Fruit fly (Drosophila melanogaster) whole organism, embryonic: ENCODE results near the gene CG8326.

Experiments used
- Blimp-1 ChIP-seq: fragments of 200-800 bp; sonication (Bioruptor generic); optimal IDR thresholded peaks from 3 replicates; lab custom pipeline; 2018; ENCODE audit warnings: missing biosample characterization, missing genetic modification characterization, mild to moderate bottlenecking, moderate library complexity, missing genetic modification reagents
- CG10366 ChIP-seq: fragments of 200-800 bp; sonication (Bioruptor generic); IDR thresholded peaks from 2 replicates; pipeline ENCODE4 v1.3.6; 2022; ENCODE audit warnings: missing biosample characterization, missing genetic modification characterization
- CG10462 ChIP-seq: fragments of 200-800 bp; sonication (Bioruptor generic); optimal IDR thresholded peaks from 2 replicates; lab custom pipeline; 2016; ENCODE audit warnings: missing biosample characterization, missing genetic modification characterization
- CG12104 ChIP-seq: fragments of 200-800 bp; sonication (Bioruptor generic); optimal IDR thresholded peaks from 3 replicates; lab custom pipeline; 2016; ENCODE audit warnings: missing biosample characterization, missing genetic modification characterization
- CG12769 ChIP-seq: fragments of 200-800 bp; sonication (Bioruptor generic); optimal IDR thresholded peaks from 2 replicates; lab custom pipeline; 2019; ENCODE audit warnings: missing biosample characterization, mild to moderate bottlenecking, missing genetic modification characterization, moderate library complexity
- CG12942 ChIP-seq: fragments of 200-800 bp; sonication (Bioruptor generic); optimal IDR thresholded peaks from 3 replicates; lab custom pipeline; 2016; ENCODE audit warnings: missing biosample characterization, missing genetic modification characterization
- CG17385 ChIP-seq: fragments of 200-800 bp; sonication (Bioruptor generic); optimal IDR thresholded peaks from 3 replicates; lab custom pipeline; 2018; ENCODE audit warnings: missing biosample characterization, mild to moderate bottlenecking, missing genetic modification characterization
- CG17912 ChIP-seq: fragments of 200-800 bp; sonication (Bioruptor generic); optimal IDR thresholded peaks from 2 replicates; lab custom pipeline; 2018; ENCODE audit warnings: missing biosample characterization, mild to moderate bottlenecking, missing genetic modification characterization
- CG2120 ChIP-seq: fragments of 200-800 bp; sonication (Bioruptor generic); optimal IDR thresholded peaks from 3 replicates; lab custom pipeline; 2016; ENCODE audit warnings: missing biosample characterization, missing genetic modification characterization
- CG2129 ChIP-seq: fragments of 200-800 bp; sonication (Bioruptor generic); IDR thresholded peaks from 2 replicates; pipeline ENCODE4 v1.3.6; 2022; ENCODE audit warnings: missing biosample characterization, missing genetic modification characterization; ENCODE audit not compliant: partially characterized antibody
- CG2678 ChIP-seq: fragments of 200-800 bp; sonication (Bioruptor generic); optimal IDR thresholded peaks from 3 replicates; lab custom pipeline; 2019; ENCODE audit warnings: missing biosample characterization, mild to moderate bottlenecking, missing genetic modification characterization, moderate library complexity
- CG2712 ChIP-seq: fragments of 200-800 bp; optimal IDR thresholded peaks from 3 replicates; lab custom pipeline; 2019; ENCODE audit warnings: missing biosample characterization, mild to moderate bottlenecking, missing genetic modification characterization, moderate library complexity
- CG30020 ChIP-seq: fragments of 200-800 bp; optimal IDR thresholded peaks from 2 replicates; lab custom pipeline; 2019; ENCODE audit warnings: missing biosample characterization, mild to moderate bottlenecking, missing genetic modification characterization, moderate library complexity
- CG30403 ChIP-seq: fragments of 200-800 bp; sonication (Bioruptor generic); optimal IDR thresholded peaks from 3 replicates; lab custom pipeline; 2016; ENCODE audit warnings: missing biosample characterization, missing genetic modification characterization
- CG32767 ChIP-seq: fragments of 200-800 bp; sonication (Bioruptor generic); IDR thresholded peaks from 2 replicates; pipeline ENCODE4 v1.3.6; 2022; ENCODE audit warnings: missing biosample characterization, missing genetic modification characterization
- CG3407 ChIP-seq: fragments of 200-800 bp; sonication (Bioruptor generic); optimal IDR thresholded peaks from 2 replicates; lab custom pipeline; 2018; ENCODE audit warnings: missing biosample characterization, mild to moderate bottlenecking, missing genetic modification characterization
- CG4424 ChIP-seq: fragments of 200-800 bp; sonication (Bioruptor generic); optimal IDR thresholded peaks from 3 replicates; lab custom pipeline; 2016; ENCODE audit warnings: missing biosample characterization, missing genetic modification characterization
- CG6683 ChIP-seq: fragments of 200-800 bp; sonication (Bioruptor generic); optimal IDR thresholded peaks from 2 replicates; lab custom pipeline; 2017; ENCODE audit warnings: missing biosample characterization, mild to moderate bottlenecking, missing genetic modification characterization, missing genetic modification reagents
- CG7372 ChIP-seq: fragments of 200-800 bp; sonication (Bioruptor generic); IDR thresholded peaks from 2 replicates; pipeline ENCODE4 v1.3.6; 2022; ENCODE audit warnings: missing biosample characterization, missing genetic modification characterization
- CG7745 ChIP-seq: fragments of 200-800 bp; sonication (Bioruptor generic); optimal IDR thresholded peaks from 2 replicates; lab custom pipeline; 2018; ENCODE audit warnings: missing biosample characterization, mild to moderate bottlenecking, missing genetic modification characterization, moderate library complexity
- CG8478 ChIP-seq: fragments of >200 bp; optimal IDR thresholded peaks from 2 replicates; lab custom pipeline; 2018
- CTCF ChIP-seq: fragments of 200-800 bp; sonication (Bioruptor generic); optimal IDR thresholded peaks from 2 replicates; lab custom pipeline; 2017; ENCODE audit warnings: missing biosample characterization, mild to moderate bottlenecking, missing genetic modification characterization, moderate library complexity
- CrebB ChIP-seq: fragments of 200-800 bp; sonication (Bioruptor generic); optimal IDR thresholded peaks from 3 replicates; lab custom pipeline; 2018; ENCODE audit warnings: missing biosample characterization, mild to moderate bottlenecking, missing genetic modification characterization
- Elba2 ChIP-seq: fragments of 200-800 bp; sonication (Bioruptor generic); optimal IDR thresholded peaks from 3 replicates; lab custom pipeline; 2016; ENCODE audit warnings: missing biosample characterization, missing genetic modification characterization
- H15 ChIP-seq: fragments of 200-800 bp; sonication (Bioruptor generic); IDR thresholded peaks from 3 replicates; pipeline ENCODE4 v1.3.6; 2022; ENCODE audit warnings: missing biosample characterization, missing genetic modification characterization
- Med ChIP-seq: fragments of 200-800 bp; sonication (Bioruptor generic); peaks from one replicate; lab custom pipeline; 2016; ENCODE audit warnings: missing biosample characterization, missing genetic modification characterization, mild to moderate bottlenecking, inconsistent platforms, moderate library complexity
- Mrtf ChIP-seq: fragments of 200-800 bp; sonication (Bioruptor generic); IDR thresholded peaks from 3 replicates; pipeline ENCODE4 v1.3.6; 2022; ENCODE audit warnings: missing biosample characterization, missing genetic modification characterization
- NK7.1 ChIP-seq: fragments of 200-800 bp; sonication (Bioruptor generic); optimal IDR thresholded peaks from 3 replicates; lab custom pipeline; 2016; ENCODE audit warnings: missing biosample characterization, missing genetic modification characterization
- Nf-YC ChIP-seq: fragments of 200-800 bp; optimal IDR thresholded peaks from 3 replicates; lab custom pipeline; 2019; ENCODE audit warnings: missing biosample characterization, mild to moderate bottlenecking, missing genetic modification characterization, moderate library complexity
- NfI ChIP-seq: fragments of 200-800 bp; sonication (Bioruptor generic); optimal IDR thresholded peaks from 3 replicates; lab custom pipeline; 2018; ENCODE audit warnings: missing biosample characterization, mild to moderate bottlenecking, missing genetic modification characterization, moderate library complexity
- Opbp ChIP-seq: fragments of 200-800 bp; sonication (Bioruptor generic); IDR thresholded peaks from 3 replicates; pipeline ENCODE4 v1.3.6; 2022; ENCODE audit warnings: missing biosample characterization, missing genetic modification characterization; ENCODE audit not compliant: partially characterized antibody
- Rfx ChIP-seq: fragments of 200-800 bp; sonication (Bioruptor generic); IDR thresholded peaks from 2 replicates; pipeline ENCODE4 v1.3.6; 2022; ENCODE audit warnings: missing biosample characterization, missing genetic modification characterization
- Ssrp ChIP-seq: fragments of 200-800 bp; sonication (Bioruptor generic); optimal IDR thresholded peaks from 2 replicates; lab custom pipeline; 2018; ENCODE audit warnings: missing biosample characterization, mild to moderate bottlenecking, missing genetic modification characterization, moderate library complexity
- ab ChIP-seq: fragments of 200-800 bp; sonication (Bioruptor generic); optimal IDR thresholded peaks from 2 replicates; lab custom pipeline; 2016; ENCODE audit warnings: missing biosample characterization, missing genetic modification characterization
- ase ChIP-seq: fragments of 200-800 bp; sonication (Bioruptor generic); IDR thresholded peaks from 3 replicates; pipeline ENCODE4 v1.3.6; 2022; ENCODE audit warnings: missing biosample characterization, missing genetic modification characterization
- bab2 ChIP-seq: fragments of 200-800 bp; sonication (Bioruptor generic); optimal IDR thresholded peaks from 2 replicates; lab custom pipeline; 2016; ENCODE audit warnings: missing biosample characterization, missing genetic modification characterization
- br ChIP-seq: fragments of >200 bp; optimal IDR thresholded peaks from 2 replicates; lab custom pipeline; 2017
- ewg ChIP-seq: fragments of 200-800 bp; sonication (Bioruptor generic); optimal IDR thresholded peaks from 3 replicates; lab custom pipeline; 2017; ENCODE audit warnings: mild to moderate bottlenecking, missing biosample characterization, missing genetic modification reagents, missing genetic modification characterization
- fru ChIP-seq: fragments of >200 bp; optimal IDR thresholded peaks from 2 replicates; lab custom pipeline; 2017
- gce ChIP-seq: fragments of 200-800 bp; sonication (Bioruptor generic); IDR thresholded peaks from 3 replicates; pipeline ENCODE4 v1.3.6; 2022; ENCODE audit warnings: missing biosample characterization, missing genetic modification characterization
- grau ChIP-seq: fragments of 200-800 bp; optimal IDR thresholded peaks from 3 replicates; lab custom pipeline; 2019; ENCODE audit warnings: missing biosample characterization, mild to moderate bottlenecking, missing genetic modification characterization, moderate library complexity
- ind ChIP-seq: fragments of 200-800 bp; sonication (Bioruptor generic); optimal IDR thresholded peaks from 3 replicates; lab custom pipeline; 2016; ENCODE audit warnings: missing biosample characterization, missing genetic modification characterization
- lilli ChIP-seq: fragments of 200-800 bp; sonication (Bioruptor generic); optimal IDR thresholded peaks from 3 replicates; lab custom pipeline; 2016; ENCODE audit warnings: missing biosample characterization, missing genetic modification characterization
- luna ChIP-seq: fragments of 200-800 bp; sonication (Bioruptor generic); optimal IDR thresholded peaks from 2 replicates; lab custom pipeline; 2016; ENCODE audit warnings: missing biosample characterization, missing genetic modification characterization
- mam ChIP-seq: fragments of 200-800 bp; sonication (Bioruptor generic); optimal IDR thresholded peaks from 3 replicates; lab custom pipeline; 2016; ENCODE audit warnings: missing biosample characterization, missing genetic modification characterization
- onecut ChIP-seq: fragments of 200-800 bp; sonication (Bioruptor generic); IDR thresholded peaks from 2 replicates; pipeline ENCODE4 v1.3.6; 2022; ENCODE audit warnings: missing biosample characterization, missing genetic modification characterization
- pita ChIP-seq: fragments of 200-800 bp; sonication (Bioruptor generic); optimal IDR thresholded peaks from 2 replicates; lab custom pipeline; 2017; ENCODE audit warnings: missing biosample characterization, mild to moderate bottlenecking, missing genetic modification characterization
- sisA ChIP-seq: fragments of 200-800 bp; sonication (Bioruptor generic); IDR thresholded peaks from 2 replicates; pipeline ENCODE4 v1.3.6; 2022; ENCODE audit warnings: missing biosample characterization, missing genetic modification characterization
- so ChIP-seq: fragments of 200-800 bp; sonication (Bioruptor generic); IDR thresholded peaks from 3 replicates; pipeline ENCODE4 v1.3.6; 2022; ENCODE audit warnings: missing biosample characterization, missing genetic modification characterization
- tna ChIP-seq: fragments of 200-800 bp; sonication (Bioruptor generic); IDR thresholded peaks from 2 replicates; pipeline ENCODE4 v1.3.6; 2022; ENCODE audit warnings: missing biosample characterization, missing genetic modification characterization; ENCODE audit not compliant: partially characterized antibody
- ttk ChIP-seq: fragments of 200-800 bp; sonication (Bioruptor generic); IDR thresholded peaks from 2 replicates; pipeline ENCODE4 v2.1.2; 2022; ENCODE audit warnings: missing biosample characterization, missing genetic modification characterization
- usp ChIP-seq: fragments of >200 bp; optimal IDR thresholded peaks from 2 replicates; lab custom pipeline; 2017; ENCODE audit warnings: missing biosample characterization, missing genetic modification characterization
- vfl ChIP-seq: fragments of 200-800 bp; sonication (Bioruptor generic); optimal IDR thresholded peaks from 2 replicates; lab custom pipeline; 2016; ENCODE audit warnings: missing biosample characterization, missing genetic modification characterization
- zfh1 ChIP-seq: fragments of 200-800 bp; sonication (Bioruptor generic); IDR thresholded peaks from 3 replicates; pipeline ENCODE4 v1.3.6; 2022; ENCODE audit warnings: missing biosample characterization, missing genetic modification characterization

CG8326 gene

DNA sequence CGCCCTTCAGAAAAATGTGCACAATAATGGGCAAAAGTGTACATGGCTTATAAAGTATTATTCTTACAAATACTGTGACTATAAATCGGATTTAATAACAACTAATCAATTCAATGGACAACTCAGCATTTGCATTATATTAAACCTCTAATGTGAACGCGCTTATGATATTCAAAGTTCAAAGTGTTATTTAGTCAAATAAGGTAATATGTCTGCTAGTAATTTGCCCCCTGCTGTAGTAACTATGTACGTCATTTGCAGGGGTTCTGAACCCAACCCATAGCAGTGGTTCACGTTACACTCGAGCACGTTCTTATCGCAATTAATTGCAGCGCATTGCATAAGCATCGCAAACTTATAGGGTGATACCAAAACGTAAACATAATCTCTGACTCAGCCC is 41.2 kb downstream of the CG8326 start (continued):
- TF ChIP-seq CG12104 (GFP tag; lab: Kevin White, UChicago) (no peak), tna (GFP tag; lab: Robert Waterston, UW) (no peak), mam (GFP tag; lab: Kevin White, UChicago) (no peak), bab2 (GFP tag; lab: Kevin White, UChicago) (no peak), grau (tag; lab: Kevin White, UChicago) (peak; percentile 35), Med (no peak), fru (no peak), CG4424 (no peak), NfI (GFP tag; lab: Kevin White, UChicago) (no peak), usp (GFP tag; lab: Kevin White, UChicago) (no peak), CG2120 (peak; percentile 9), CG10462 (GFP tag; lab: Kevin White, UChicago) (no peak), CG3407 (GFP tag; lab: Kevin White, UChicago) (no peak), CG12942 (GFP tag; lab: Kevin White, UChicago) (no peak), ase (GFP tag; lab: Robert Waterston, UW) (no peak), ab (GFP tag; lab: Kevin White, UChicago) (no peak), br (no peak), CG7372 (GFP tag; lab: Robert Waterston, UW) (no peak), CG17912 (no peak), CG2678 (tag; lab: Kevin White, UChicago) (peak; percentile 33), CG2712 (tag; lab: Kevin White, UChicago) (peak; percentile 18), zfh1 (GFP tag; lab: Robert Waterston, UW) (no peak), CG2129 (GFP tag; lab: Robert Waterston, UW) (no peak), onecut (GFP tag; lab: Robert Waterston, UW) (no peak), CG7745 (tag; lab: Kevin White, UChicago) (no peak), NK7.1 (GFP tag; lab: Kevin White, UChicago) (no peak), H15 (GFP tag; lab: Robert Waterston, UW) (no peak), lilli (GFP tag; lab: Kevin White, UChicago) (no peak), luna (GFP tag; lab: Kevin White, UChicago) (no peak), Mrtf (GFP tag; lab: Robert Waterston, UW) (no peak), ewg (GFP tag; lab: Kevin White, UChicago) (no peak), CG30403 (GFP tag; lab: Kevin White, UChicago) (peak; percentile 4), so (GFP tag; lab: Robert Waterston, UW) (no peak), sisA (GFP tag; lab: Robert Waterston, UW) (no peak), CG30020 (tag; lab: Kevin White, UChicago) (no peak), gce (no peak), CrebB (tag; lab: Kevin White, UChicago) (no peak), CG6683 (no peak), ttk (GFP tag; lab: Robert Waterston, UW) (no peak), pita (GFP tag; lab: Kevin White, UChicago) (no peak), Rfx (0 out of 2 replicates have a peak, but pooled peaks have one; percentile 13), Blimp-1 (GFP tag; lab: Kevin White, UChicago) (peak; percentile 40), CG17385 (GFP tag; lab: Kevin White, UChicago) (peak; percentile 30), Nf-YC (no peak), Ssrp (tag; lab: Kevin White, UChicago) (no peak), Elba2 (GFP tag; lab: Kevin White, UChicago) (no peak), CG32767 (GFP tag; lab: Robert Waterston, UW) (no peak), CG10366 (GFP tag; lab: Robert Waterston, UW) (no peak), Opbp (GFP tag; lab: Robert Waterston, UW) (no peak), CTCF (GFP tag; lab: Kevin White, UChicago) (peak; percentile 8), ind (GFP tag; lab: Kevin White, UChicago) (no peak), CG12769 (tag; lab: Kevin White, UChicago) (peak; percentile 22), CG8478 (lab: Kevin White, UChicago) (no peak), vfl (no peak)
